Worm (Caenorhabditis elegans): ENCODE measurements around the gene skr-18.

The skr-18 gene

DNA sequence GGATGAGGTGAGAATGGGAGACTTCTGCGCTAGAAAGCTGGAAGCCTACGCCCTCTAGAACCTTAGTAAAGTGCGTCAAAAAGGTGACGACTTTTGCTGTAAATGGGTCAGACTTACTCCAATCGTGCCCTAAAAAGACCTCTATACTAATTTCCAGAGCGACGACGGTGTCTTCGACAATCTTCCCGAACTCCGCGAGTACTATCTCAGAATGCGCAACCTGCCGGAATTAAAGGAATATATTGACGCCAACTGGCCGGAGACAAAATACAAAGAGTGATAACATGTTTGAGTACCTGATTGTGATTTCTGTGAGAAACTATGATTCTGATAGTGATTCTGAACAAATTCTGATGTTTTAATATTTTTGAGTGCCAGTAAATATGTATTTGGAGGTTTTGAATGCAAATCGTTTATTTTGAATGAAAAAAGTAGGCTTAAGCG lies 33.2 kb downstream of the skr-18 start:
- peak; percentile 78 for TF ChIP-seq sma-3 (GFP tag; optimal IDR thresholded peaks at IDR 0.05)
- peak; percentile 19 for TF ChIP-seq crh-2 (tag; optimal IDR thresholded peaks at IDR 0.05)
- peak; percentile 26 for TF ChIP-seq nhr-21 (tag; optimal IDR thresholded peaks at IDR 0.05)
- TF ChIP-seq egl-27 (tag; optimal IDR thresholded peaks at IDR 0.05): no peak
- TF ChIP-seq sma-9 (GFP tag; optimal IDR thresholded peaks at IDR 0.05): peak; percentile 13
- TF ChIP-seq sma-9 (tag; optimal IDR thresholded peaks at IDR 0.05): no peak
- peak; percentile 80 for TF ChIP-seq ama-1 (optimal IDR thresholded peaks at IDR 0.05)
- TF ChIP-seq ZK546.5 (tag; optimal IDR thresholded peaks at IDR 0.05): no peak
- TF ChIP-seq aly-2 (tag; optimal IDR thresholded peaks at IDR 0.05): no peak
- TF ChIP-seq ztf-1 (GFP tag; conservative IDR thresholded peaks at IDR 0.05): no peak

DNA sequence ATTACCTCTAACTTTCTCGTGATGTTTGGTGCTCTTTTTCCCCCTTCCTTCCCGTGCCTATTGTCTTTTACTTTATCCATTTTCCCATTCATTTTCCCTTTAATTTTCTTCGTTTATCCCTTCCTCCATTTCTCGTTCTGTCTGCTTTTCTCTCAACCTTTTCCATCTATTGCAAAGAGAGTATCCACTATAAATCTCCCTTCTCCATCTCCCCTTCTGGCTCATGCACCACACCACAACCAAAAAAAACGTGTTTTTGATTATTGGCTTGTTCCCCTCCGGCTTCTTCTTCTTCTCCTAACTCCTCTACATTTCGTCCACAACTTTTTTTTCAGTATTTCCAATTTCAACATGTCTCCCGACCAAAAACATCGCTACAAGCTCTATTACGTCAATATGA lies 35.0 kb downstream of the skr-18 start, which contains the start of gene gst-40:
gst-40 (plus strand) TSS at position 236 of the 400 bp plus-strand sequence.
- TF ChIP-seq unc-55 (GFP tag; optimal IDR thresholded peaks at IDR 0.05) (peak; percentile 23), fos-1 (tag; optimal IDR thresholded peaks at IDR 0.05) (no peak)

DNA sequence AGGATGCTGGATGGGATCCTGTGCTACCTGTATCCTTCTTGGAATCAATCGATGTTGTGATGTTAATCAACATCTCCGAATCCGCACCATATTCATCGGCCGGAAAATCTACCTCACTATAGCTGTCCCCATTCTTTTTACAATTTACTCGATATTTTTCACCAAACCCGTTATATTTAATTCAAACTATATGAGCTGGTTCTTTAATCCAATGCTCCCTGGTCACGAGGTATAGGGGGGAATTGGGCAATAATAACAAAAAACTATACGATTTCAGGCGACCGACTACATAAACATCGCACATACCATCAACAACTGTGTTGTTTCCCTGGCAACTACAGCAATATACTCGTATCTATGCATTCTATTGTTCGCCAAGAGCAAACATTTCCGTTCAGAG lies 37.7 kb downstream of the skr-18 start:
- TF ChIP-seq nhr-10 (tag; optimal IDR thresholded peaks at IDR 0.05) (no peak), lsy-2 (tag; optimal IDR thresholded peaks at IDR 0.05) (no peak), nhr-21 (tag; optimal IDR thresholded peaks at IDR 0.05) (no peak), unc-39 (tag; optimal IDR thresholded peaks at IDR 0.05) (no peak), mdl-1 (tag; optimal IDR thresholded peaks at IDR 0.05) (no peak), skn-1 (tag; optimal IDR thresholded peaks at IDR 0.05) (no peak), blmp-1 (tag; optimal IDR thresholded peaks at IDR 0.05; ENCODE audit: insufficient read depth) (no peak), ztf-1 (GFP tag; conservative IDR thresholded peaks at IDR 0.05) (no peak), nhr-12 (tag; optimal IDR thresholded peaks at IDR 0.05) (no peak), alr-1 (tag; optimal IDR thresholded peaks at IDR 0.05) (no peak), unc-55 (GFP tag; optimal IDR thresholded peaks at IDR 0.05) (no peak), ceh-82 (tag; optimal IDR thresholded peaks at IDR 0.05) (no peak), aly-2 (tag; optimal IDR thresholded peaks at IDR 0.05) (no peak)

DNA sequence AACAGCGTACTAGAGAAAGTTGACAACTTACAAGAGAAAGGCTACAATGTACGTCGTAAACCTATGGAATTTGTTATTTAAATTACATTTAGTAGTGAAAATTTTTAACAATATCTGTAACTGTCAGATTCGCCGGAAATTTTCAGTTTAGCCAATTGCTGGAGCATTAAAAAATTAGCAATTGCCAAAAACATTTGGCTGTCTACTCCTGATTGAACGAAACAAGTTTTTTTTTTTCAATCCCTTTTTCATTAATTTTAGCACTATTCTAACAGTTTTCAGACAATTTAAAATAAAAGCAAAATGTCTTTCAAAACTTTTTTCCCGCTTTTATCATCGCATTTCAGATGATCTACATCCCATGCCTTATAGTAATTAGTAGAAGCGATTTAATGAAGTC lies 38.3 kb downstream of the skr-18 start:
- TF ChIP-seq ceh-82 (tag; optimal IDR thresholded peaks at IDR 0.05) (no peak), nhr-25 (tag; optimal IDR thresholded peaks at IDR 0.05) (no peak), mbf-1 (tag; optimal IDR thresholded peaks at IDR 0.05) (no peak), nhr-12 (tag; optimal IDR thresholded peaks at IDR 0.05) (no peak), ceh-16 (tag; optimal IDR thresholded peaks at IDR 0.05) (no peak), snpc-4 (tag; optimal IDR thresholded peaks at IDR 0.05) (no peak), lin-39 (tag; optimal IDR thresholded peaks at IDR 0.05) (no peak), lin-11 (tag; optimal IDR thresholded peaks at IDR 0.05) (no peak), aly-2 (tag; optimal IDR thresholded peaks at IDR 0.05) (no peak), mdl-1 (tag; optimal IDR thresholded peaks at IDR 0.05) (no peak), elt-3 (tag; optimal IDR thresholded peaks at IDR 0.05) (no peak), nhr-23 (tag; optimal IDR thresholded peaks at IDR 0.05) (no peak), sma-9 (GFP tag; optimal IDR thresholded peaks at IDR 0.05) (no peak), sma-9 (tag; optimal IDR thresholded peaks at IDR 0.05) (no peak), F13H6.1 (tag; optimal IDR thresholded peaks at IDR 0.05) (no peak), nhr-10 (tag; optimal IDR thresholded peaks at IDR 0.05) (no peak), C34F6.9 (tag; optimal IDR thresholded peaks at IDR 0.05) (no peak), nhr-11 (tag; optimal IDR thresholded peaks at IDR 0.05) (no peak), mab-5 (tag; optimal IDR thresholded peaks at IDR 0.05) (no peak), unc-62 (GFP tag; optimal IDR thresholded peaks at IDR 0.05) (no peak)

DNA sequence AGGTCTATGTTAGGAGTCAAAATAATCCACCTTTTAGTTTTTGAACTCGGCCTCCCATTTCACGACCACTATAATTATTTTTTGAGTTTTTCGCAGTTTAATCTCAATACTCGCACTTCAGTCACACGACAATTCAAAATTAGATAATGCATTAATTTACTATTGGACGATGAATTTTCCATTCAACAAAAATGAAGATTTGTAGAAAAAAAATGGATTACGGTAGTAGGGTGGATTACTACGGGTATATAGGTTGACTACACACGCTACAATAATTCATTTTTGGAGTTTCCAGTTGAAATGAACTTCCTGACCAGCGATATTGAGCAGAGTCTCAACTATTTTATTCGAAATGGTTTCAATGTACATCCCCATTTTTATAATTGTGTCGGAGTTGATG lies 38.8 kb downstream of the skr-18 start, which contains the start of gene srt-23:
srt-23 (plus strand) TSS at position 301 of the 400 bp plus-strand sequence.
- TF ChIP-seq ztf-11 (tag; optimal IDR thresholded peaks at IDR 0.05) (no peak), blmp-1 (tag; optimal IDR thresholded peaks at IDR 0.05; ENCODE audit: insufficient read depth) (no peak), F13H6.1 (tag; optimal IDR thresholded peaks at IDR 0.05) (no peak), egl-27 (tag; optimal IDR thresholded peaks at IDR 0.05) (no peak), elt-1 (tag; optimal IDR thresholded peaks at IDR 0.05) (no peak), elt-3 (tag; optimal IDR thresholded peaks at IDR 0.05) (no peak), Y55F3AM.14 (GFP tag; optimal IDR thresholded peaks at IDR 0.05) (no peak), nhr-77 (tag; optimal IDR thresholded peaks at IDR 0.05) (no peak), sem-4 (tag; optimal IDR thresholded peaks at IDR 0.05) (no peak), nhr-10 (tag; optimal IDR thresholded peaks at IDR 0.05) (no peak), fos-1 (tag; optimal IDR thresholded peaks at IDR 0.05) (no peak), nhr-237 (tag; optimal IDR thresholded peaks at IDR 0.05) (no peak), zag-1 (tag; optimal IDR thresholded peaks at IDR 0.05) (no peak), ZK546.5 (tag; optimal IDR thresholded peaks at IDR 0.05) (no peak), R02D3.7 (tag; optimal IDR thresholded peaks at IDR 0.05) (no peak)

All from whole organism, L2 larva.